Fruit fly (Drosophila melanogaster): Measurements from ENCODE around the gene CG33725.

Gene CG33725

DNA sequence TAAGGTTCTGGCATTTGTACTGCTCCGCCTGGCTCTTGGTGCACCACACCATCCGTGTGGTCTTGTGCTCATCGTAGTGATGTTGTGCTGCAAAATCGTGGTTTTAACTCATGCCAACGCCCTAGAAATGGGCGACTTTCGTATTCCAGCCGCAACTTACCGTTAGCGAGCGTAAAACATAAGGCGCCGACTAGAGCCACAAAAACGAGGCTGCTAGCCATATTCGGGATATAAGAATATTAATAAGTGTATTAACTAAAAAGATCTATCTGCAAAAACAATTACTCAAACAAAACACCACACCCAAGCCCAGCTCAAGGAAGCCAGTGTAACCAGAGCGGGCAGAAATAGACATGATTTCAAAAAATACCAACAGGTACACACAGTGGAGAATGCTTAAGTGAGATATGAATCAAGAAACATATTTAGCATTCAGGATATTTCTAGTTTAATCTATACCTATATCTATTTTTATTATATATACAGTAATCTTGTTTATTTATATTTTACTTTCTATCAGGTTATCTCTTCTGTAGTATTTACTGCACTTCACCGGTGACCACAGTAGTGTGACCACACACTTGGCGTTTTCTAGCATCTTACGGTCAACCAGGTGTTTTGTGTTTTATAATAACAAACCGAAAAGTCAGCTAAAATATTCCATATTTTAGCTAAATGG, 51.1 kb downstream of the CG33725 start, which contains the start of the genes Tsf2 and CG34242 (continued):
- TF ChIP-seq prd (optimal IDR thresholded peaks at IDR 0.05) (no peak), prd (GFP tag; IDR thresholded peaks at IDR 0.05) (peak; percentile 96), CG12219 (GFP tag; optimal IDR thresholded peaks at IDR 0.05) (no peak), fu2 (GFP tag; optimal IDR thresholded peaks at IDR 0.05) (no peak), CG13424 (tag; optimal IDR thresholded peaks at IDR 0.05) (peak; percentile 8), tin (GFP tag; optimal IDR thresholded peaks at IDR 0.05) (peak; percentile 74), jigr1 (GFP tag; IDR thresholded peaks at IDR 0.05) (peak; percentile 59; the same call in 2 of the 3 replicates), amos (GFP tag; IDR thresholded peaks at IDR 0.05; ENCODE audit: partially characterized antibody) (no peak), lov (optimal IDR thresholded peaks at IDR 0.05) (no peak), lov (GFP tag; IDR thresholded peaks at IDR 0.05) (peak; percentile 74; the same call in 1 of the 3 replicates), CG5245 (GFP tag; optimal IDR thresholded peaks at IDR 0.05) (peak; percentile 8), HHEX (GFP tag; optimal IDR thresholded peaks at IDR 0.05) (peak; percentile 74), kay (GFP tag; optimal IDR thresholded peaks at IDR 0.05) (peak; percentile 70), CG13894 (tag; optimal IDR thresholded peaks at IDR 0.05) (no peak), CG12659 (GFP tag; optimal IDR thresholded peaks at IDR 0.05) (peak; percentile 56), Rfx (GFP tag; IDR thresholded peaks at IDR 0.05) (peak; percentile 96), gsb (GFP tag; IDR thresholded peaks at IDR 0.05) (peak; percentile 84), chinmo (GFP tag; IDR thresholded peaks at IDR 0.05; ENCODE audit: partially characterized antibody) (no peak), CG2129 (GFP tag; IDR thresholded peaks at IDR 0.05; ENCODE audit: partially characterized antibody) (no peak), esg (GFP tag; conservative IDR thresholded peaks at IDR 0.05) (peak; percentile 97), kah (GFP tag; optimal IDR thresholded peaks at IDR 0.05) (peak; percentile 47), ems (GFP tag; optimal IDR thresholded peaks at IDR 0.05) (no peak), onecut (GFP tag; IDR thresholded peaks at IDR 0.05) (peak; percentile 50; the same call in 1 of the 2 replicates), Elba2 (GFP tag; optimal IDR thresholded peaks at IDR 0.05) (no peak), Taf1 (GFP tag; IDR thresholded peaks at IDR 0.05) (peak; percentile 87), CG17912 (GFP tag; optimal IDR thresholded peaks at IDR 0.05) (no peak), CG8478 (optimal IDR thresholded peaks at IDR 0.05) (no peak), trh (GFP tag; optimal IDR thresholded peaks at IDR 0.05) (no peak), CG7745 (tag; optimal IDR thresholded peaks at IDR 0.05) (no peak), CG34376 (GFP tag; optimal IDR thresholded peaks at IDR 0.05) (no peak), repo (GFP tag; optimal IDR thresholded peaks at IDR 0.05) (no peak), disco-r (GFP tag; optimal IDR thresholded peaks at IDR 0.05) (no peak), ara (GFP tag; IDR thresholded peaks at IDR 0.05) (peak; percentile 95), Ets97D (GFP tag; optimal IDR thresholded peaks at IDR 0.05) (no peak), Gsc (GFP tag; IDR thresholded peaks at IDR 0.05) (peak; percentile 63; the same call in 1 of the 2 replicates), cg (GFP tag; optimal IDR thresholded peaks at IDR 0.05) (no peak), crp (GFP tag; optimal IDR thresholded peaks at IDR 0.05) (peak in 1 of 2 experiments; percentile 70), dmrt99B (tag; optimal IDR thresholded peaks at IDR 0.05) (peak; percentile 81), z (GFP tag; IDR thresholded peaks at IDR 0.05) (no peak), CG12236 (GFP tag; optimal IDR thresholded peaks at IDR 0.05) (no peak), Dll (GFP tag; IDR thresholded peaks at IDR 0.05; ENCODE audit: partially characterized antibody) (no peak), grau (tag; optimal IDR thresholded peaks at IDR 0.05) (peak; percentile 94), CG10543 (GFP tag; optimal IDR thresholded peaks at IDR 0.05) (peak; percentile 52), CG2889 (GFP tag; IDR thresholded peaks at IDR 0.05) (no peak), CG3065 (GFP tag; optimal IDR thresholded peaks at IDR 0.05) (no peak), CG2712 (tag; optimal IDR thresholded peaks at IDR 0.05) (peak; percentile 89), CG17829 (tag; optimal IDR thresholded peaks at IDR 0.05) (peak; percentile 83), CkIIα-i1 (GFP tag; IDR thresholded peaks at IDR 0.05) (no peak), CG18619 (GFP tag; optimal IDR thresholded peaks at IDR 0.05) (no peak), CG3726 (GFP tag; IDR thresholded peaks at IDR 0.05) (peak; percentile 84; the same call in 2 of the 3 replicates), CG6765 (GFP tag; optimal IDR thresholded peaks at IDR 0.05) (no peak)
